Worm (Caenorhabditis elegans) whole organism, L1 larva: ENCODE data around the gene msrp-4.

Experiments
- nhr-90 ChIP-seq: sonication (generic microtip); optimal IDR thresholded peaks from 2 replicates; lab custom pipeline; 2016; ENCODE audit warnings: mild to moderate bottlenecking, missing genetic modification characterization, missing compliant biosample characterization; ENCODE audit not compliant: poor library complexity
- unc-130 ChIP-seq: fragments of 150-350 bp; optimal IDR thresholded peaks from 2 replicates; lab custom pipeline; 2017; ENCODE audit warnings: missing biosample characterization, missing genetic modification characterization, inconsistent platforms

DNA sequence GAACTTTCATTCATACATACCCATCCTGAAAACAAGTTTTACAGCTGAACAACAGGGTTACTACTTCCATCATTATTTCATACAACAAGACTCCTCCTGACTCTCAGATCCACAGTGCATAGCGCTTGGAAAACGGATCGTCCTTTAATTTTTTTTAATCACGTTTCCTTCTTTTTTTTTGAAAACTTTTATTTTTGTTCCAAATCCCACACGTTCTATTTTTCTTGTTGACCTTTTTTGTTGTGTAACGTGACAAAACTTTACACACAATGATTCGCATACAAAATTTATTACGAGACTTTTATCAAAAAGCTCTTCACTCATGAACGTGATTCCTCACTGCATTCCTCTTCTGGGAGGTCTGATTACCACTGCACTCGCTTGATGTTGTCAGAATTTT, 17.5 kb upstream of the msrp-4 start, which contains the start of gene clc-33:
- TF ChIP-seq unc-130, result no peak
- no peak for TF ChIP-seq nhr-90 (tag; lab: Kevin White, UChicago)
